Fruit fly (Drosophila melanogaster) whole organism, pupa: Measurements from ENCODE around the gene CG32152.

Experiments
- CG10348 ChIP-seq: fragments of 200-800 bp; sonication (Bioruptor generic); IDR thresholded peaks from 2 replicates; pipeline ENCODE4 v1.3.6; 2022; ENCODE audit warnings: missing biosample characterization, missing genetic modification characterization
- CG12605 ChIP-seq: fragments of 200-800 bp; sonication (Bioruptor generic); IDR thresholded peaks from 2 replicates; pipeline ENCODE4 v1.3.6; 2022; ENCODE audit warnings: missing biosample characterization, missing genetic modification characterization
- CG13204 ChIP-seq: fragments of 200-800 bp; sonication (Bioruptor generic); optimal IDR thresholded peaks from 2 replicates; lab custom pipeline; 2018; ENCODE audit warnings: missing biosample characterization, mild to moderate bottlenecking, missing genetic modification characterization, moderate library complexity
- CG14655 ChIP-seq: fragments of 200-800 bp; sonication (Bioruptor generic); optimal IDR thresholded peaks from 3 replicates; lab custom pipeline; 2017; ENCODE audit warnings: mild to moderate bottlenecking, missing biosample characterization, missing genetic modification reagents, missing genetic modification characterization
- CG15710 ChIP-seq: fragments of 200-800 bp; sonication (Bioruptor generic); optimal IDR thresholded peaks from 2 replicates; lab custom pipeline; 2018; ENCODE audit warnings: missing biosample characterization, mild to moderate bottlenecking, missing genetic modification characterization, moderate library complexity
- CG17806 ChIP-seq: fragments of 200-800 bp; sonication (Bioruptor generic); optimal IDR thresholded peaks from 2 replicates; lab custom pipeline; 2018; ENCODE audit warnings: missing biosample characterization, mild to moderate bottlenecking, missing genetic modification characterization, moderate library complexity
- CG32121 ChIP-seq: fragments of 200-800 bp; sonication (Bioruptor generic); IDR thresholded peaks from 2 replicates; pipeline ENCODE4 v1.3.6; 2022; ENCODE audit warnings: missing biosample characterization, missing genetic modification characterization
- CG34367 ChIP-seq: fragments of 200-800 bp; sonication (Bioruptor generic); optimal IDR thresholded peaks from 2 replicates; lab custom pipeline; 2018; ENCODE audit warnings: missing biosample characterization, mild to moderate bottlenecking, missing genetic modification characterization
- CG4496 ChIP-seq: fragments of 200-800 bp; sonication (Bioruptor generic); IDR thresholded peaks from 3 replicates; pipeline ENCODE4 v1.3.6; 2022; ENCODE audit warnings: missing biosample characterization, missing genetic modification characterization
- CG8159 ChIP-seq: fragments of 200-800 bp; sonication (Bioruptor generic); optimal IDR thresholded peaks from 3 replicates; lab custom pipeline; 2018; ENCODE audit warnings: missing biosample characterization, mild to moderate bottlenecking, missing genetic modification characterization, moderate library complexity
- CG8301 ChIP-seq: fragments of 200-800 bp; sonication (Bioruptor generic); optimal IDR thresholded peaks from 2 replicates; lab custom pipeline; 2018; ENCODE audit warnings: missing biosample characterization, mild to moderate bottlenecking, missing genetic modification characterization
- CG9948 ChIP-seq: fragments of 200-800 bp; sonication (Bioruptor generic); optimal IDR thresholded peaks from 2 replicates; lab custom pipeline; 2018; ENCODE audit warnings: missing biosample characterization, mild to moderate bottlenecking, missing genetic modification characterization, moderate library complexity
- D1 ChIP-seq: fragments of 200-800 bp; sonication (Bioruptor generic); optimal IDR thresholded peaks from 2 replicates; lab custom pipeline; 2018; ENCODE audit warnings: missing biosample characterization, mild to moderate bottlenecking, missing genetic modification characterization, moderate library complexity
- EcR ChIP-seq: fragments of 200-800 bp; sonication (Bioruptor generic); optimal IDR thresholded peaks from 3 replicates; lab custom pipeline; 2019; ENCODE audit warnings: missing biosample characterization, missing genetic modification characterization, mild to moderate bottlenecking, moderate library complexity, missing genetic modification reagents
- Ets98B ChIP-seq: fragments of 200-800 bp; sonication (Bioruptor generic); IDR thresholded peaks from 2 replicates; pipeline ENCODE4 v1.3.6; 2022; ENCODE audit warnings: missing biosample characterization, missing genetic modification characterization
- Pif1A ChIP-seq: fragments of 200-800 bp; sonication (Bioruptor generic); optimal IDR thresholded peaks from 3 replicates; lab custom pipeline; 2016; ENCODE audit warnings: missing biosample characterization, missing genetic modification characterization
- Pif1B ChIP-seq: fragments of 200-800 bp; sonication (Bioruptor generic); optimal IDR thresholded peaks from 3 replicates; lab custom pipeline; 2016; ENCODE audit warnings: missing biosample characterization, missing genetic modification characterization
- Snoo ChIP-seq: fragments of 200-800 bp; sonication (Bioruptor generic); optimal IDR thresholded peaks from 3 replicates; lab custom pipeline; 2017; ENCODE audit warnings: missing biosample characterization, mild to moderate bottlenecking, missing genetic modification characterization, inconsistent platforms
- fd96Ca ChIP-seq: fragments of 200-800 bp; sonication (Bioruptor generic); IDR thresholded peaks from 3 replicates; pipeline ENCODE4 v1.3.6; 2022; ENCODE audit warnings: missing biosample characterization, missing genetic modification characterization
- gl ChIP-seq: fragments of 200-800 bp; sonication (Bioruptor generic); optimal IDR thresholded peaks from 2 replicates; lab custom pipeline; 2018; ENCODE audit warnings: missing biosample characterization, mild to moderate bottlenecking, missing genetic modification characterization
- rn ChIP-seq: fragments of 200-800 bp; sonication (Bioruptor generic); IDR thresholded peaks from 2 replicates; pipeline ENCODE4 v1.3.6; 2022; ENCODE audit warnings: missing biosample characterization, missing genetic modification characterization

CG32152 gene

dm6 chr3L:16166998-16167344 is 23.1 kb upstream of the CG32152 start:
- TF ChIP-seq CG34367 (tag; lab: Kevin White, UChicago) (no peak), CG9948 (tag; lab: Kevin White, UChicago) (no peak), fd96Ca (no peak), CG17806 (tag; lab: Kevin White, UChicago) (no peak), Pif1B (GFP tag; lab: Kevin White, UChicago) (no peak), CG4496 (GFP tag; lab: Robert Waterston, UW) (no peak), Ets98B (no peak), CG8159 (tag; lab: Kevin White, UChicago) (no peak), EcR (no peak), CG10348 (GFP tag; lab: Robert Waterston, UW) (no peak), CG8301 (no peak), CG14655 (GFP tag; lab: Kevin White, UChicago) (no peak), CG15710 (tag; lab: Kevin White, UChicago) (no peak), CG12605 (GFP tag; lab: Robert Waterston, UW) (no peak), CG13204 (GFP tag; lab: Kevin White, UChicago) (no peak), rn (GFP tag; lab: Robert Waterston, UW) (no peak), Snoo (tag; lab: Kevin White, UChicago) (no peak)

- no peak for TF ChIP-seq rn (GFP tag; lab: Robert Waterston, UW)
- no peak for TF ChIP-seq EcR
- TF ChIP-seq CG15710 (tag; lab: Kevin White, UChicago), result no peak
- no peak for TF ChIP-seq CG17806 (tag; lab: Kevin White, UChicago)
- no peak for TF ChIP-seq CG14655 (GFP tag; lab: Kevin White, UChicago)
- TF ChIP-seq CG13204 (GFP tag; lab: Kevin White, UChicago), result peak; percentile 14
- no peak for TF ChIP-seq D1
- TF ChIP-seq CG8159 (tag; lab: Kevin White, UChicago), result no peak
- TF ChIP-seq CG34367 (tag; lab: Kevin White, UChicago), result no peak
- 0 out of 2 replicates have a peak, but pooled peaks have one; percentile 16 for TF ChIP-seq CG32121 (GFP tag; lab: Robert Waterston, UW)
Observed at dm6 chr3L:16166217-16166997, 22.6 kb upstream of the CG32152 start.

DNA sequence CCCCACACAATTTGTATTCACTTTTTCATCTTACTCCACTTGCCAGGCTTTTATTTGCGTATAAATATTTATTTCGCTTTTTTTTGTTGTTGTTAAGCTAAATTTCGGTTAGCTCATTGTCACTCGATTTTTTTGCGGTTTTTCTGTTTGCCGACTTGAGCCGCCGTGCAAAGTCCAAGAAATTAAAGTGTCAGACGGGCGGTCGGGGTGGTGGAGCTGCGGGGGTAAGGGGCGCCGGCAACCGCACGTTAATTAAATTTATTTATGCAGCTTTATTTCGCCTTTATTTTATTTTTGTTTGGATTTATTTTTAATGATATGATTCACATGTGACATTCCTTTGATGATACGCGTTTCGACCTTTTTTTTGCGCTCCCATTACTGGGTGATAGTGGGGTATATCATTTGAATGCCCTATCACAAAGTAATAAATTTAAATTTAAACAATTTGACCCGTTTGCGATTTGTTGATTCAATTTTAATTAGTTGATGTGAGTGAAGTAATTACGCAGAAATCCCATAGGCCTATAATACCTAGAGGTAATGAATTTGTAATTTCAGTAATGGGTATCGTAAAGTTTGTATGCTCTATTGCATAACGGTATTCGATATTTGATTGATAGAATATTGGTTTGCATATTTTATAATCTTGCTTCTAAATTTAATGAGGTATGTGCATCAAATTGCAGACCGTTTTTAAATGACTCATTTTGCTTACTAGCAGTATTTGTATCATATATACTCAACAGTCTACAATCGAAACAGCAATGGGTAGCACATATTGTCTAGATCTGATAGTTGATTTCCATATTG is 21.7 kb upstream of the CG32152 start:
- TF ChIP-seq CG32121 (GFP tag; lab: Robert Waterston, UW) (0 out of 2 replicates have a peak, but pooled peaks have one; percentile 33), Snoo (tag; lab: Kevin White, UChicago) (peak; percentile 86), CG8159 (tag; lab: Kevin White, UChicago) (no peak), CG4496 (GFP tag; lab: Robert Waterston, UW) (0 out of 3 replicates have a peak, but pooled peaks have one; percentile 33), CG9948 (tag; lab: Kevin White, UChicago) (no peak), CG13204 (GFP tag; lab: Kevin White, UChicago) (no peak)

dm6 chr3L:16164150-16165039 is 20.6 kb upstream of the CG32152 start, which contains the start of gene CG5151:
TSS of gene CG5151 (minus strand) at chr3L:16164701.
- TF ChIP-seq gl (peak; percentile 44), CG15710 (tag; lab: Kevin White, UChicago) (peak; percentile 23), CG34367 (tag; lab: Kevin White, UChicago) (peak; percentile 27), Ets98B (peak; percentile 63), CG8159 (tag; lab: Kevin White, UChicago) (peak; percentile 40), CG17806 (tag; lab: Kevin White, UChicago) (peak; percentile 0), CG32121 (GFP tag; lab: Robert Waterston, UW) (no peak), CG8301 (peak; percentile 32), D1 (no peak), Pif1A (GFP tag; lab: Kevin White, UChicago) (peak; percentile 58), Snoo (tag; lab: Kevin White, UChicago) (peak; percentile 36), CG13204 (GFP tag; lab: Kevin White, UChicago) (peak; percentile 66), CG14655 (GFP tag; lab: Kevin White, UChicago) (peak; percentile 62), EcR (peak; percentile 65), rn (GFP tag; lab: Robert Waterston, UW) (no peak), CG4496 (GFP tag; lab: Robert Waterston, UW) (peak; percentile 57; the same call in 2 of the 3 replicates), CG12605 (GFP tag; lab: Robert Waterston, UW) (peak; percentile 70), CG10348 (GFP tag; lab: Robert Waterston, UW) (no peak), fd96Ca (0 out of 3 replicates have a peak, but pooled peaks have one; percentile 10), CG9948 (tag; lab: Kevin White, UChicago) (no peak), Pif1B (GFP tag; lab: Kevin White, UChicago) (peak; percentile 56)
